Fruit fly (Drosophila melanogaster) whole organism, embryonic: ENCODE data around the gene DnaJ-1.
A peak's percentile ranks its signal among the peaks of the same experiment; 100 is the strongest.

Experiments
- Antp ChIP-seq: fragments of 200-800 bp; sonication (Bioruptor generic); optimal IDR thresholded peaks from 3 replicates; lab custom pipeline; 2016; ENCODE audit warnings: missing biosample characterization, missing genetic modification characterization
- BEAF-32 ChIP-seq: fragments of 200-800 bp; sonication (Bioruptor generic); optimal IDR thresholded peaks from 3 replicates; lab custom pipeline; 2017; ENCODE audit warnings: missing biosample characterization, missing genetic modification characterization, mild to moderate bottlenecking, moderate library complexity, missing genetic modification reagents
- CG10267 ChIP-seq: fragments of 200-800 bp; sonication (Bioruptor generic); optimal IDR thresholded peaks from 2 replicates; lab custom pipeline; 2018; ENCODE audit warnings: missing biosample characterization, mild to moderate bottlenecking, missing genetic modification characterization, moderate library complexity
- CG10979 ChIP-seq: fragments of 200-800 bp; sonication (Bioruptor generic); optimal IDR thresholded peaks from 2 replicates; lab custom pipeline; 2018; ENCODE audit warnings: missing biosample characterization, mild to moderate bottlenecking, missing genetic modification characterization, moderate library complexity
- CG12155 ChIP-seq: fragments of 200-800 bp; sonication (Bioruptor generic); optimal IDR thresholded peaks from 3 replicates; lab custom pipeline; 2016; ENCODE audit warnings: missing biosample characterization, missing genetic modification characterization
- CG12391 ChIP-seq: fragments of 200-800 bp; sonication (Bioruptor generic); optimal IDR thresholded peaks from 3 replicates; lab custom pipeline; 2018; ENCODE audit warnings: missing biosample characterization, mild to moderate bottlenecking, missing genetic modification characterization, moderate library complexity
- CG13287 ChIP-seq: fragments of 200-800 bp; sonication (Bioruptor generic); IDR thresholded peaks from 2 replicates; pipeline ENCODE4 v1.3.6; 2022; ENCODE audit warnings: missing biosample characterization, missing genetic modification characterization; ENCODE audit not compliant: partially characterized antibody
- CG13424 ChIP-seq: fragments of 200-800 bp; sonication (Bioruptor generic); optimal IDR thresholded peaks from 2 replicates; lab custom pipeline; 2019; ENCODE audit warnings: missing biosample characterization, mild to moderate bottlenecking, missing genetic modification characterization, moderate library complexity
- CG13624 ChIP-seq: fragments of 200-800 bp; sonication (Bioruptor generic); optimal IDR thresholded peaks from 2 replicates; lab custom pipeline; 2016; ENCODE audit warnings: missing biosample characterization, missing genetic modification characterization
- CG15601 ChIP-seq: fragments of 200-800 bp; sonication (Bioruptor generic); optimal IDR thresholded peaks from 3 replicates; lab custom pipeline; 2019; ENCODE audit warnings: missing biosample characterization, mild to moderate bottlenecking, missing genetic modification characterization, moderate library complexity
- CG1603 ChIP-seq: fragments of 200-800 bp; sonication (Bioruptor generic); optimal IDR thresholded peaks from 2 replicates; lab custom pipeline; 2019; ENCODE audit warnings: missing biosample characterization, mild to moderate bottlenecking, missing genetic modification characterization, moderate library complexity
- CG16815 ChIP-seq: fragments of 200-800 bp; sonication (Bioruptor generic); optimal IDR thresholded peaks from 3 replicates; lab custom pipeline; 2017; ENCODE audit warnings: missing biosample characterization, mild to moderate bottlenecking, missing genetic modification characterization
- CG17186 ChIP-seq: fragments of 200-800 bp; sonication (Bioruptor generic); optimal IDR thresholded peaks from 3 replicates; lab custom pipeline; 2017; ENCODE audit warnings: missing biosample characterization, missing genetic modification reagents, missing genetic modification characterization
- CG18262 ChIP-seq: fragments of 200-800 bp; optimal IDR thresholded peaks from 3 replicates; lab custom pipeline; 2019; ENCODE audit warnings: missing biosample characterization, mild to moderate bottlenecking, missing genetic modification characterization, moderate library complexity
- CG2116 ChIP-seq: fragments of 200-800 bp; sonication (Bioruptor generic); optimal IDR thresholded peaks from 3 replicates; lab custom pipeline; 2018; ENCODE audit warnings: missing biosample characterization, mild to moderate bottlenecking, missing genetic modification characterization
- CG3995 ChIP-seq: fragments of 200-800 bp; sonication (Bioruptor generic); optimal IDR thresholded peaks from 3 replicates; lab custom pipeline; 2016; ENCODE audit warnings: missing biosample characterization, missing genetic modification characterization
- CG4404 ChIP-seq: fragments of 200-800 bp; sonication (Bioruptor generic); IDR thresholded peaks from 2 replicates; pipeline ENCODE4 v1.3.6; 2022; ENCODE audit warnings: missing biosample characterization, missing genetic modification characterization
- CG4854 ChIP-seq: fragments of 200-800 bp; sonication (Bioruptor generic); optimal IDR thresholded peaks from 2 replicates; lab custom pipeline; 2016; ENCODE audit warnings: missing biosample characterization, missing genetic modification characterization, inconsistent platforms
- CG8089 ChIP-seq: fragments of 200-800 bp; sonication (Bioruptor generic); optimal IDR thresholded peaks from 3 replicates; lab custom pipeline; 2016; ENCODE audit warnings: missing biosample characterization, missing genetic modification characterization
- CG8290 ChIP-seq, 3 experiments: fragments of 200-800 bp; sonication (Bioruptor generic); optimal IDR thresholded peaks; 2 replicates each; lab custom pipeline; 2016 to 2019; ENCODE audit warnings: missing biosample characterization in 3 of 3, missing genetic modification characterization in 3 of 3, mild to moderate bottlenecking in 2 of 3, moderate library complexity in 1 of 3
- CG9932 ChIP-seq: fragments of 200-800 bp; sonication (Bioruptor generic); IDR thresholded peaks from 2 replicates; pipeline ENCODE4 v1.3.6; 2022; ENCODE audit warnings: missing biosample characterization, missing genetic modification characterization
- Dip3 ChIP-seq: fragments of 200-800 bp; sonication (Bioruptor generic); optimal IDR thresholded peaks from 3 replicates; lab custom pipeline; 2016; ENCODE audit warnings: missing biosample characterization, missing genetic modification characterization
- Doc3 ChIP-seq: fragments of 200-800 bp; sonication (Bioruptor generic); IDR thresholded peaks from 3 replicates; pipeline ENCODE4 v1.3.6; 2022; ENCODE audit warnings: missing biosample characterization, missing genetic modification characterization; ENCODE audit not compliant: partially characterized antibody
- E2f2 ChIP-seq: fragments of 200-800 bp; sonication (Bioruptor generic); IDR thresholded peaks from 2 replicates; pipeline ENCODE4 v1.3.6; 2022; ENCODE audit warnings: missing biosample characterization, missing genetic modification characterization
- Fer1 ChIP-seq: fragments of 200-800 bp; sonication (Bioruptor generic); optimal IDR thresholded peaks from 2 replicates; lab custom pipeline; 2017; ENCODE audit warnings: missing biosample characterization, mild to moderate bottlenecking, missing genetic modification characterization
- Fer3 ChIP-seq: fragments of 200-800 bp; sonication (Bioruptor generic); optimal IDR thresholded peaks from 2 replicates; lab custom pipeline; 2018; ENCODE audit warnings: missing biosample characterization, mild to moderate bottlenecking, missing genetic modification characterization, moderate library complexity
- Mes4 ChIP-seq: fragments of 200-800 bp; sonication (Bioruptor generic); optimal IDR thresholded peaks from 2 replicates; lab custom pipeline; 2016; ENCODE audit warnings: missing biosample characterization, missing genetic modification characterization
- PHDP ChIP-seq: fragments of 200-800 bp; sonication (Bioruptor generic); optimal IDR thresholded peaks from 3 replicates; lab custom pipeline; 2018; ENCODE audit warnings: missing biosample characterization, mild to moderate bottlenecking, missing genetic modification characterization, moderate library complexity
- Pdp1 ChIP-seq, 2 experiments: fragments of 200-800 bp; sonication (Bioruptor generic); optimal IDR thresholded peaks; 3 replicates each; lab custom pipeline; 2016; ENCODE audit warnings: missing biosample characterization in 2 of 2, missing genetic modification characterization in 2 of 2, mild to moderate bottlenecking in 1 of 2, moderate library complexity in 1 of 2
- Xbp1 ChIP-seq: fragments of 200-800 bp; sonication (Bioruptor generic); optimal IDR thresholded peaks from 3 replicates; lab custom pipeline; 2016; ENCODE audit warnings: missing biosample characterization, mild to moderate bottlenecking, missing genetic modification characterization
- ems ChIP-seq: fragments of 200-800 bp; sonication (Bioruptor generic); optimal IDR thresholded peaks from 3 replicates; lab custom pipeline; 2016; ENCODE audit warnings: missing biosample characterization, missing genetic modification characterization
- esg ChIP-seq: fragments of 200-800 bp; sonication (Bioruptor generic); conservative IDR thresholded peaks from 2 replicates; pipeline ENCODE4 v1.3.6; 2022; ENCODE audit warnings: missing biosample characterization, missing genetic modification characterization
- her ChIP-seq: fragments of 200-800 bp; sonication (Bioruptor generic); optimal IDR thresholded peaks from 2 replicates; lab custom pipeline; 2016; ENCODE audit warnings: missing biosample characterization, missing genetic modification characterization
- hkb ChIP-seq, 2 experiments: fragments of 200-800 bp in 1 of 2; fragments of >200 bp in 1 of 2; sonication (Bioruptor generic) in 1 of 2; IDR thresholded peaks in 1 of 2; optimal IDR thresholded peaks in 1 of 2; 2 replicates each; pipeline versions ENCODE4 v1.3.6 to Lab custom; 2017 to 2022; ENCODE audit warnings: missing biosample characterization in 1 of 2, missing genetic modification characterization in 1 of 2
- kah ChIP-seq: fragments of 200-800 bp; sonication (Bioruptor generic); optimal IDR thresholded peaks from 2 replicates; lab custom pipeline; 2018; ENCODE audit warnings: missing biosample characterization, mild to moderate bottlenecking, missing genetic modification characterization
- kay ChIP-seq: fragments of 200-800 bp; sonication (Bioruptor generic); optimal IDR thresholded peaks from 2 replicates; lab custom pipeline; 2016; ENCODE audit warnings: missing biosample characterization, missing genetic modification characterization
- lbe ChIP-seq: fragments of 200-800 bp; sonication (Bioruptor generic); optimal IDR thresholded peaks from 2 replicates; lab custom pipeline; 2016; ENCODE audit warnings: missing biosample characterization, mild to moderate bottlenecking, missing genetic modification characterization
- lilli ChIP-seq: fragments of 200-800 bp; sonication (Bioruptor generic); optimal IDR thresholded peaks from 3 replicates; lab custom pipeline; 2016; ENCODE audit warnings: missing biosample characterization, missing genetic modification characterization
- mirr ChIP-seq: fragments of 200-800 bp; sonication (Bioruptor generic); optimal IDR thresholded peaks from 3 replicates; lab custom pipeline; 2018; ENCODE audit warnings: missing biosample characterization, mild to moderate bottlenecking, missing genetic modification characterization
- peb ChIP-seq: fragments of 200-800 bp; sonication (Bioruptor generic); IDR thresholded peaks from 2 replicates; pipeline ENCODE4 v1.3.6; 2022; ENCODE audit warnings: missing biosample characterization, missing genetic modification characterization
- pho ChIP-seq: fragments of 200-800 bp; sonication (Bioruptor generic); optimal IDR thresholded peaks from 2 replicates; lab custom pipeline; 2016; ENCODE audit warnings: missing biosample characterization, missing genetic modification characterization
- sc ChIP-seq, 3 experiments: fragments of >200 bp in 2 of 3; fragments of 200-800 bp in 1 of 3; sonication (Bioruptor generic) in 1 of 3; optimal IDR thresholded peaks; 2 replicates in 2 of 3; 3 replicates in 1 of 3; lab custom pipeline; 2017; ENCODE audit warnings: mild to moderate bottlenecking in 1 of 3, missing biosample characterization in 1 of 3, missing genetic modification characterization in 1 of 3, missing genetic modification reagents in 1 of 3
- so ChIP-seq: fragments of 200-800 bp; sonication (Bioruptor generic); IDR thresholded peaks from 3 replicates; pipeline ENCODE4 v1.3.6; 2022; ENCODE audit warnings: missing biosample characterization, missing genetic modification characterization
- sob ChIP-seq: fragments of 200-800 bp; sonication (Bioruptor generic); IDR thresholded peaks from 2 replicates; pipeline ENCODE4 v1.3.6; 2022; ENCODE audit warnings: missing biosample characterization, missing genetic modification characterization
- stwl ChIP-seq: fragments of 200-800 bp; sonication (Bioruptor generic); optimal IDR thresholded peaks from 3 replicates; lab custom pipeline; 2018; ENCODE audit warnings: missing biosample characterization, mild to moderate bottlenecking, missing genetic modification characterization, moderate library complexity
- sug ChIP-seq: fragments of 200-800 bp; optimal IDR thresholded peaks from 2 replicates; lab custom pipeline; 2019; ENCODE audit warnings: missing biosample characterization, mild to moderate bottlenecking, missing genetic modification characterization, moderate library complexity
- trh ChIP-seq: fragments of 200-800 bp; sonication (Bioruptor generic); optimal IDR thresholded peaks from 2 replicates; lab custom pipeline; 2016; ENCODE audit warnings: missing biosample characterization, missing genetic modification characterization
- zfh1 ChIP-seq: fragments of 200-800 bp; sonication (Bioruptor generic); IDR thresholded peaks from 3 replicates; pipeline ENCODE4 v1.3.6; 2022; ENCODE audit warnings: missing biosample characterization, missing genetic modification characterization
- zfh2 ChIP-seq: fragments of 200-800 bp; sonication (Bioruptor generic); optimal IDR thresholded peaks from 2 replicates; lab custom pipeline; 2016; ENCODE audit warnings: missing biosample characterization, missing genetic modification characterization

Gene DnaJ-1

DNA sequence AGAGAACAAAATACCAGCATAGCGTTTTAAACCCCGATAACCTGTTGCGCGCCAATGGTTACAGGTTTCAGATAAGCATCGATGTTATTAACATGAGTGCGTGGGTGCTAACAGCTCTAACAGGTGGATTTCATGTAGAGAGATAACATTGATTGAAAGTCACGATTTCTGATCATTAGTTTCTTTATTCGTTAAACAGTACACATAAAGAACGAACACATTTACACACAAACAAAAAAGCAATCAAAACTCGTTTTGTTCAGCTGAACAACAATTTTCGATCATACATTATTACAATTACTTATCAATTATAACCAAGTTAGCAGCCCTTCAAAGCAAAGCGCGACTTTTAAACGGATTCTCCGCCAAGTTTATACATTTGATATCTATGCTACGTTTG is 37.7 kb upstream of the DnaJ-1 start:
- TF ChIP-seq CG4404 (GFP tag; lab: Robert Waterston, UW) (no peak), CG12391 (peak; percentile 47), zfh2 (GFP tag; lab: Kevin White, UChicago) (peak; percentile 38), so (GFP tag; lab: Robert Waterston, UW) (no peak), CG15601 (peak; percentile 63), CG10267 (peak; percentile 42), lilli (GFP tag; lab: Kevin White, UChicago) (peak; percentile 58), CG10979 (tag; lab: Kevin White, UChicago) (peak; percentile 16), sob (GFP tag; lab: Robert Waterston, UW) (peak; percentile 6; the same call in 1 of the 2 replicates), her (GFP tag; lab: Kevin White, UChicago) (peak; percentile 54), Doc3 (GFP tag; lab: Robert Waterston, UW) (0 out of 3 replicates have a peak, but pooled peaks have one; percentile 17), peb (GFP tag; lab: Robert Waterston, UW) (no peak), hkb (optimal IDR thresholded peaks at IDR 0.05; lab: Kevin White, UChicago) (no peak), hkb (GFP tag; IDR thresholded peaks at IDR 0.05; lab: Robert Waterston, UW) (peak; percentile 66), CG13287 (GFP tag; lab: Robert Waterston, UW) (peak; percentile 48; the same call in 1 of the 2 replicates), Xbp1 (peak; percentile 38), trh (GFP tag; lab: Kevin White, UChicago) (no peak), Fer1 (peak; percentile 72), zfh1 (0 out of 3 replicates have a peak, but pooled peaks have one; percentile 29), esg (peak; percentile 34; the same call in 1 of the 2 replicates), CG8089 (GFP tag; lab: Kevin White, UChicago) (no peak), E2f2 (GFP tag; lab: Robert Waterston, UW) (peak; percentile 95), BEAF-32 (GFP tag; lab: Kevin White, UChicago) (peak; percentile 30), ems (GFP tag; lab: Kevin White, UChicago) (peak; percentile 48), Dip3 (GFP tag; lab: Kevin White, UChicago) (peak; percentile 22), CG13424 (tag; lab: Kevin White, UChicago) (peak; percentile 45), CG4854 (GFP tag; lab: Kevin White, UChicago) (peak; percentile 16), mirr (GFP tag; lab: Kevin White, UChicago) (peak; percentile 38), sug (tag; lab: Kevin White, UChicago) (peak; percentile 46), stwl (peak; percentile 7), CG1603 (peak; percentile 71), CG3995 (GFP tag; lab: Kevin White, UChicago) (peak; percentile 96), kay (peak; percentile 17), CG13624 (peak; percentile 65), lbe (GFP tag; lab: Kevin White, UChicago) (peak; percentile 66), kah (GFP tag; lab: Kevin White, UChicago) (peak; percentile 91), Antp (GFP tag; lab: Kevin White, UChicago) (peak; percentile 2), CG12155 (peak; percentile 17), sc (optimal IDR thresholded peaks at IDR 0.05; lab: Kevin White, UChicago) (no peak), sc (GFP tag; optimal IDR thresholded peaks at IDR 0.05; lab: Kevin White, UChicago) (no peak), CG16815 (GFP tag; lab: Kevin White, UChicago) (no peak), pho (peak; percentile 50), CG2116 (GFP tag; lab: Kevin White, UChicago) (peak; percentile 45), Fer3 (tag; lab: Kevin White, UChicago) (peak; percentile 19), CG18262 (tag; lab: Kevin White, UChicago) (peak; percentile 22), PHDP (peak; percentile 43), CG9932 (GFP tag; lab: Robert Waterston, UW) (no peak), CG17186 (peak; percentile 37), Pdp1 (GFP tag; optimal IDR thresholded peaks at IDR 0.05; lab: Kevin White, UChicago) (peak; percentile 31 to 43), Mes4 (GFP tag; lab: Kevin White, UChicago) (no peak), CG8290 (GFP tag; optimal IDR thresholded peaks at IDR 0.05; lab: Kevin White, UChicago) (no peak), CG8290 (tag; optimal IDR thresholded peaks at IDR 0.05; lab: Kevin White, UChicago) (peak in 1 of 2 experiments; percentile 62)
